Worm (Caenorhabditis elegans): ENCODE results near the gene fbxb-72.

fbxb-72 gene

DNA sequence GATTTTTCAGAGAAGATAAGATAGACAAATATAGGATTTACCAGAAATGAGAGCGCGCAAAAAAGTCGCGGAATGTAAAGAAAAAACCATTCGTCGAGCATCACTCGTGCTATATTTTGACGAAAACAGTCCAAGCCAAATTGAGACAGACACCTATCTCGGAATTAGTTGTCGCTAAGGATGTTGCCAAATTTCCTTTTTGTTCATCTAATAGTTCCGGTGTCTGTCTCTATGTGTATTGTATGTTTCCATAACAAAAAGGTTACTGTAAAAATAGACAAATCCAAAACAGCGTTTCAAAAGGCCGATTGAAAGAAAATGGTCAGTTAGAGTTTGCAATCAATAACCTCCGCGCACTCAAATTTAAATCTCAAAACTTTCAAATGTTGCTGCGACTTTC lies 29.1 kb downstream of the fbxb-72 start, which contains the start of gene srj-53:
TSS of gene srj-53 (minus strand) at position 101 of the 400 bp plus-strand sequence.
- TF ChIP-seq elt-2 (tag; optimal IDR thresholded peaks at IDR 0.05) (no peak), fos-1 (tag; optimal IDR thresholded peaks at IDR 0.05) (no peak), nhr-43 (tag; optimal IDR thresholded peaks at IDR 0.05; ENCODE audit: poor library complexity, severe bottlenecking) (no peak), nfya-1 (tag; optimal IDR thresholded peaks at IDR 0.05; ENCODE audit: insufficient read depth) (no peak), nhr-77 (tag; optimal IDR thresholded peaks at IDR 0.05) (no peak), ceh-16 (tag; optimal IDR thresholded peaks at IDR 0.05) (no peak), tbx-2 (tag; optimal IDR thresholded peaks at IDR 0.05) (no peak), unc-62 (GFP tag; optimal IDR thresholded peaks at IDR 0.05) (no peak), jun-1 (tag; optimal IDR thresholded peaks at IDR 0.05) (no peak), mml-1 (tag; optimal IDR thresholded peaks at IDR 0.05) (no peak), ceh-9 (tag; optimal IDR thresholded peaks at IDR 0.05) (no peak), ztf-4 (tag; optimal IDR thresholded peaks at IDR 0.05) (no peak), fkh-10 (GFP tag; optimal IDR thresholded peaks at IDR 0.05) (no peak)

DNA sequence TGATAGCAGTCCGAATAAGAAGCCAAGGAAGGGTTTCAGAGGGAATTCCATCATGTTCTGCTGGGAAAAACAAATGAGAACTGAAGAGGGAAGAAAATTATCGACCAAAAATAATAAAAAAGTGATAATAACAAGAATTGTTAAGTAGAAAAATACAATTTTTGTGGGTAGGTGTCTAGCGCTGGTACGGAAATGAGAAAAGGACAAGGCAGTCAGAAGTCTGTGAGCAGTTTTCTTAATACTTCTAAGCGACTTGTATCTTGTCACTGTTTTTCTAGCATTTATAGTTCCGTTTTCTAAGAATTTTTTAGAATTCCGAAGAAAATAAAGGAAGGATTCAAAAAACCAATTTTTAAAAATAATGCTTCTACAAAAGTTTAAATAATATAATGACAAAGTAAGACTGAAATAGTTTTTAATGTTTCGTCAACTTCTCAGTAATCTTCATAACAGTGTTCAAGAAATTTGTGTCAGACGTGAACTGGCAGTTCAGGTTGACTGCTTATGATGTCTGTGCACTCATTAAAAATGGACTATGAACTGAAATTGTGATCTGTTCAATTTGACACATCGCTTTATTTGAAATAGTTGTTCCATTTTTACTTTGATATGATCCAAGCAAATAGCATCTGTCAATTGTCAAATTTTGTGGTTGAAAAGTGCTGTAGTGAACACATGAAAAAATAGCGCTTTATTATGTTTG lies 30.9 kb downstream of the fbxb-72 start, which contains the start of gene srx-4:
TSS of gene srx-4 (minus strand) at position 51 of the 703 bp plus-strand sequence.
- TF ChIP-seq tbx-2 (tag; optimal IDR thresholded peaks at IDR 0.05) (no peak), skn-1 (tag; optimal IDR thresholded peaks at IDR 0.05) (no peak), unc-62 (GFP tag; optimal IDR thresholded peaks at IDR 0.05) (no peak), nhr-12 (tag; optimal IDR thresholded peaks at IDR 0.05) (no peak), nfya-1 (tag; optimal IDR thresholded peaks at IDR 0.05; ENCODE audit: insufficient read depth) (no peak), nhr-67 (tag; optimal IDR thresholded peaks at IDR 0.05) (no peak), jun-1 (tag; optimal IDR thresholded peaks at IDR 0.05) (no peak), elt-1 (tag; optimal IDR thresholded peaks at IDR 0.05) (no peak), eor-1 (tag; optimal IDR thresholded peaks at IDR 0.05) (no peak), ceh-9 (tag; optimal IDR thresholded peaks at IDR 0.05) (no peak), ztf-11 (tag; optimal IDR thresholded peaks at IDR 0.05) (no peak), lin-15B (tag; optimal IDR thresholded peaks at IDR 0.05) (no peak), egl-5 (tag; optimal IDR thresholded peaks at IDR 0.05) (no peak), hmg-11 (tag; optimal IDR thresholded peaks at IDR 0.05) (no peak), nhr-77 (tag; optimal IDR thresholded peaks at IDR 0.05) (no peak)

DNA sequence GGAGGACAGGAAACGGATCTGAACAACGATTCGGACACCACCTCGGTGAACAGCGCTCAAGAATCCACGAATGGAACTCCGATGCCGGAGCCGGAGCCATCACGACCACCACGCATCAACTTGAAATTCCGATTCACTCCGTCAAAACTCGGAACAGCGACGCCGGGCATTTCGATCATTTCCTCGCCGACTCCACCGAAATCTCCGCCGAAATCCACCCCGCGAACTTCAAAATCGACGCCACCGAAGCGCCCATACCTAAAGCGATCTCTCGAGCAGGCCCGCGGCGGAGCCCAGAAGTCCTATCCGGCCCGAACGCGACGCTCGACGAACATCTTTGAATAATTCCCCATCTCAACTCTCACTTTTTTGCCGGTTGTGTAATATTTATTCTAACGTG lies 34.2 kb downstream of the fbxb-72 start:
- TF ChIP-seq mdl-1 (tag; optimal IDR thresholded peaks at IDR 0.05) (no peak), lin-15B (tag; optimal IDR thresholded peaks at IDR 0.05) (no peak), daf-12 (tag; optimal IDR thresholded peaks at IDR 0.05) (no peak), lsy-12 (tag; optimal IDR thresholded peaks at IDR 0.05) (no peak), pqm-1 (tag; optimal IDR thresholded peaks at IDR 0.05) (no peak), zag-1 (tag; optimal IDR thresholded peaks at IDR 0.05) (no peak), ceh-9 (tag; optimal IDR thresholded peaks at IDR 0.05) (no peak), nhr-76 (tag; optimal IDR thresholded peaks at IDR 0.05) (no peak), sea-2 (GFP tag; optimal IDR thresholded peaks at IDR 0.05) (no peak), pha-4 (tag; optimal IDR thresholded peaks at IDR 0.05) (no peak), elt-3 (tag; optimal IDR thresholded peaks at IDR 0.05) (no peak), jun-1 (tag; optimal IDR thresholded peaks at IDR 0.05) (no peak), ztf-11 (tag; optimal IDR thresholded peaks at IDR 0.05) (no peak), nhr-237 (tag; optimal IDR thresholded peaks at IDR 0.05) (no peak), elt-1 (tag; optimal IDR thresholded peaks at IDR 0.05) (no peak), nhr-11 (tag; optimal IDR thresholded peaks at IDR 0.05) (no peak), ama-1 (optimal IDR thresholded peaks at IDR 0.05) (no peak), hmg-11 (tag; optimal IDR thresholded peaks at IDR 0.05) (no peak), unc-62 (GFP tag; optimal IDR thresholded peaks at IDR 0.05) (no peak)

DNA sequence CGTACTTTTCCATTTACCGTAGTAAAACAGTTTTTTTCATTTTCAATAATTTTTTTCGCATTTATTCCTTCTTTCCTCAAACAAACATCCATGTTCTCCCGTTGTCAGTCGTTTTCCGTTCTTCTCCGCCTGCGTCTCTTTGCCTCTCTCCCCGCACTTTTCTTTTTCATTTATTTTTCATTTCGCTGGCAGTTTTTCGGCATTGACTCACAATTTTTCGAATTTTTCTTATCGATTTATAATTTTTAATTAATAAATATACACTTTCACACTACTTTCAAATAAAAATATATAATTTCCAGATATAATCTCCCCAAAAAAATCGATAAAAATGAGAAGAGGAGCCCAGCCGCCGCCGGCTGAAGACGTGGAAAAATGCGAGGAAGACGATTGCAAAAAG lies 36.4 kb downstream of the fbxb-72 start, which contains the start of gene H25P19.1:
TSS of gene H25P19.1 (plus strand) at position 301 of the 400 bp plus-strand sequence.
- TF ChIP-seq nfya-1 (tag; optimal IDR thresholded peaks at IDR 0.05; ENCODE audit: insufficient read depth) (no peak), mdl-1 (tag; optimal IDR thresholded peaks at IDR 0.05) (no peak), ztf-4 (tag; optimal IDR thresholded peaks at IDR 0.05) (no peak), mml-1 (tag; optimal IDR thresholded peaks at IDR 0.05) (no peak), sea-2 (GFP tag; optimal IDR thresholded peaks at IDR 0.05) (no peak), nhr-67 (tag; optimal IDR thresholded peaks at IDR 0.05) (no peak), ZK546.5 (tag; optimal IDR thresholded peaks at IDR 0.05) (no peak), hmg-11 (tag; optimal IDR thresholded peaks at IDR 0.05) (no peak), lsy-12 (tag; optimal IDR thresholded peaks at IDR 0.05) (no peak), ceh-16 (tag; optimal IDR thresholded peaks at IDR 0.05) (no peak), ceh-28 (tag; optimal IDR thresholded peaks at IDR 0.05) (no peak), egl-5 (tag; optimal IDR thresholded peaks at IDR 0.05) (no peak), unc-39 (tag; optimal IDR thresholded peaks at IDR 0.05) (no peak)

Measured in whole organism, L3 larva.